Worm (Caenorhabditis elegans) whole organism, L1 larva: Measurements from ENCODE around the gene cnc-4.

Experiments
- Y116A8C.19 ChIP-seq: sonication (generic microtip); optimal IDR thresholded peaks from 2 replicates; lab custom pipeline; 2016; ENCODE audit warnings: missing compliant biosample characterization, missing genetic modification characterization, borderline replicate concordance
- fkh-10 ChIP-seq: sonication (generic microtip); optimal IDR thresholded peaks from 2 replicates; lab custom pipeline; 2017; ENCODE audit warnings: missing biosample characterization, missing genetic modification reagents, missing genetic modification characterization
- jun-1 ChIP-seq: fragments of 150-350 bp; optimal IDR thresholded peaks from 2 replicates; lab custom pipeline; 2014; ENCODE audit warnings: missing biosample characterization, missing genetic modification reagents, missing genetic modification characterization
- lin-15B ChIP-seq: fragments of 150-350 bp; sonication (generic microtip); optimal IDR thresholded peaks from 3 replicates; lab custom pipeline; 2014; ENCODE audit warnings: missing biosample characterization, missing genetic modification characterization
- mep-1 ChIP-seq: fragments of 150-350 bp; optimal IDR thresholded peaks from 2 replicates; lab custom pipeline; 2014; ENCODE audit warnings: missing biosample characterization, missing genetic modification characterization
- nhr-12 ChIP-seq: sonication (generic microtip); optimal IDR thresholded peaks from 2 replicates; lab custom pipeline; 2017; ENCODE audit warnings: missing biosample characterization, missing genetic modification characterization
- nhr-19 ChIP-seq: fragments of 200-800 bp; sonication (Bioruptor generic); conservative IDR thresholded peaks from 2 replicates; pipeline ENCODE4 v1.3.6; 2022; ENCODE audit warnings: missing genetic modification characterization, missing compliant biosample characterization
- nhr-237 ChIP-seq: fragments of 150-350 bp; optimal IDR thresholded peaks from 2 replicates; lab custom pipeline; 2014; ENCODE audit warnings: missing biosample characterization, missing genetic modification characterization
- nhr-47 ChIP-seq: sonication (generic microtip); optimal IDR thresholded peaks from 2 replicates; lab custom pipeline; 2016; ENCODE audit warnings: mild to moderate bottlenecking, missing genetic modification characterization, moderate library complexity, missing compliant biosample characterization
- skn-1 ChIP-seq: fragments of 150-350 bp; optimal IDR thresholded peaks from 2 replicates; lab custom pipeline; 2014; ENCODE audit warnings: missing biosample characterization, missing genetic modification characterization
- swsn-7 ChIP-seq: sonication (generic microtip); optimal IDR thresholded peaks from 2 replicates; lab custom pipeline; 2016; ENCODE audit warnings: missing genetic modification characterization, missing compliant biosample characterization

- TF ChIP-seq nhr-237 = no peak
- no peak for TF ChIP-seq fkh-10 (GFP tag; lab: Kevin White, UChicago)
- no peak for TF ChIP-seq jun-1 (tag; lab: Kevin White, UChicago)
- TF ChIP-seq lin-15B (tag; lab: Kevin White, UChicago) = no peak
- TF ChIP-seq nhr-12 = no peak
- no peak for TF ChIP-seq skn-1 (tag; lab: Kevin White, UChicago)
- no peak for TF ChIP-seq swsn-7 (tag; lab: Kevin White, UChicago)
- TF ChIP-seq mep-1 = no peak
- TF ChIP-seq nhr-47 (tag; lab: Kevin White, UChicago) = no peak
- no peak for TF ChIP-seq nhr-19 (GFP tag; lab: Robert Waterston, UW)
- TF ChIP-seq Y116A8C.19 = no peak
These were observed 20.4 kb downstream of the cnc-4 start, which contains the start of gene gid-8 for ce11 chrV:1467444-1467843.
